Worm (Caenorhabditis elegans) whole organism, L3 larva: ENCODE data around the gene epg-4.

Source experiments
- R02D3.7 ChIP-seq: fragments of 150-350 bp; optimal IDR thresholded peaks from 2 replicates; lab custom pipeline; 2014; ENCODE audit warnings: missing biosample characterization, missing genetic modification characterization
- aly-2 ChIP-seq: fragments of 150-350 bp; optimal IDR thresholded peaks from 2 replicates; lab custom pipeline; 2014; ENCODE audit warnings: missing biosample characterization, missing genetic modification characterization
- ceh-82 ChIP-seq: fragments of 150-350 bp; optimal IDR thresholded peaks from 2 replicates; lab custom pipeline; 2014; ENCODE audit warnings: missing biosample characterization, missing genetic modification characterization
- ceh-9 ChIP-seq: sonication (generic microtip); optimal IDR thresholded peaks from 2 replicates; lab custom pipeline; 2018; ENCODE audit warnings: missing biosample characterization, missing genetic modification characterization
- daf-12 ChIP-seq: fragments of 150-350 bp; optimal IDR thresholded peaks from 2 replicates; lab custom pipeline; 2014; ENCODE audit warnings: missing biosample characterization, missing genetic modification reagents, missing genetic modification characterization
- egl-27 ChIP-seq: sonication (generic microtip); optimal IDR thresholded peaks from 4 replicates; lab custom pipeline; 2017; ENCODE audit warnings: missing biosample characterization, missing genetic modification reagents, missing genetic modification characterization
- egl-5 ChIP-seq: fragments of 150-350 bp; optimal IDR thresholded peaks from 2 replicates; lab custom pipeline; 2017; ENCODE audit warnings: missing biosample characterization, missing genetic modification reagents, missing genetic modification characterization, inconsistent platforms
- elt-2 ChIP-seq: sonication (generic microtip); optimal IDR thresholded peaks from 2 replicates; lab custom pipeline; 2016; ENCODE audit warnings: missing genetic modification reagents, mild to moderate bottlenecking, missing genetic modification characterization, missing compliant biosample characterization
- elt-3 ChIP-seq, 3 experiments: fragments of 150-350 bp in 1 of 3; sonication (generic microtip) in 2 of 3; optimal IDR thresholded peaks; 2 replicates in 2 of 3; 4 replicates in 1 of 3; lab custom pipeline; 2014 to 2017; ENCODE audit warnings: missing biosample characterization in 3 of 3, missing genetic modification characterization in 3 of 3
- eor-1 ChIP-seq, 2 experiments: fragments of 150-350 bp; optimal IDR thresholded peaks; 2 replicates each; lab custom pipeline; 2014 to 2018; ENCODE audit warnings: missing biosample characterization in 2 of 2, missing genetic modification characterization in 2 of 2
- fkh-10 ChIP-seq: sonication (generic microtip); optimal IDR thresholded peaks from 2 replicates; lab custom pipeline; 2017; ENCODE audit warnings: missing biosample characterization, missing genetic modification reagents, missing genetic modification characterization
- fos-1 ChIP-seq: fragments of 150-350 bp; optimal IDR thresholded peaks from 2 replicates; lab custom pipeline; 2014; ENCODE audit warnings: missing biosample characterization, missing genetic modification characterization
- hmg-11 ChIP-seq: sonication (generic microtip); optimal IDR thresholded peaks from 2 replicates; lab custom pipeline; 2016; ENCODE audit warnings: missing genetic modification characterization, missing compliant biosample characterization
- jun-1 ChIP-seq: fragments of 150-350 bp; optimal IDR thresholded peaks from 2 replicates; lab custom pipeline; 2014; ENCODE audit warnings: missing biosample characterization, missing genetic modification reagents, missing genetic modification characterization
- lin-15B ChIP-seq: fragments of 150-350 bp; optimal IDR thresholded peaks from 2 replicates; lab custom pipeline; 2014; ENCODE audit warnings: missing biosample characterization, missing genetic modification characterization
- lin-39 ChIP-seq: fragments of 150-350 bp; optimal IDR thresholded peaks from 2 replicates; lab custom pipeline; 2018; ENCODE audit warnings: missing biosample characterization, missing genetic modification reagents, missing genetic modification characterization
- mdl-1 ChIP-seq: fragments of 150-350 bp; optimal IDR thresholded peaks from 2 replicates; lab custom pipeline; 2014; ENCODE audit warnings: missing biosample characterization, missing genetic modification characterization
- mml-1 ChIP-seq: fragments of 150-350 bp; sonication (generic microtip); optimal IDR thresholded peaks from 3 replicates; lab custom pipeline; 2014; ENCODE audit warnings: missing biosample characterization, missing genetic modification characterization
- nfya-1 ChIP-seq: sonication (generic microtip); optimal IDR thresholded peaks from 2 replicates; lab custom pipeline; 2017; ENCODE audit warnings: missing genetic modification characterization, mild to moderate bottlenecking, missing compliant biosample characterization, antibody characterized with exemption, moderate library complexity; ENCODE audit not compliant: insufficient read depth
- nhr-11 ChIP-seq: fragments of 150-350 bp; optimal IDR thresholded peaks from 2 replicates; lab custom pipeline; 2014; ENCODE audit warnings: missing biosample characterization, missing genetic modification characterization
- nhr-23 ChIP-seq: fragments of 150-350 bp; optimal IDR thresholded peaks from 2 replicates; lab custom pipeline; 2014; ENCODE audit warnings: missing biosample characterization, missing genetic modification reagents, missing genetic modification characterization
- nhr-237 ChIP-seq: fragments of 150-350 bp; optimal IDR thresholded peaks from 2 replicates; lab custom pipeline; 2014; ENCODE audit warnings: missing biosample characterization, missing genetic modification characterization
- nhr-25 ChIP-seq: sonication (generic microtip); optimal IDR thresholded peaks from 2 replicates; lab custom pipeline; 2017; ENCODE audit warnings: missing biosample characterization, missing genetic modification characterization
- nhr-43 ChIP-seq: sonication (generic microtip); optimal IDR thresholded peaks from 2 replicates; lab custom pipeline; 2016; ENCODE audit warnings: mild to moderate bottlenecking, missing genetic modification characterization, missing compliant biosample characterization; ENCODE audit not compliant: poor library complexity, severe bottlenecking
- nhr-67 ChIP-seq: fragments of 150-350 bp; optimal IDR thresholded peaks from 2 replicates; lab custom pipeline; 2014; ENCODE audit warnings: missing biosample characterization, missing genetic modification characterization
- nhr-76 ChIP-seq: fragments of 150-350 bp; sonication (generic microtip); optimal IDR thresholded peaks from 5 replicates; lab custom pipeline; 2014; ENCODE audit warnings: missing biosample characterization, missing genetic modification characterization
- pha-4 ChIP-seq: fragments of 150-350 bp; optimal IDR thresholded peaks from 2 replicates; lab custom pipeline; 2014; ENCODE audit warnings: missing biosample characterization, missing genetic modification reagents, missing genetic modification characterization
- pqm-1 ChIP-seq: fragments of 150-350 bp; optimal IDR thresholded peaks from 2 replicates; lab custom pipeline; 2017; ENCODE audit warnings: missing biosample characterization, missing genetic modification characterization, inconsistent platforms
- sea-2 ChIP-seq: fragments of 150-350 bp; sonication (generic microtip); optimal IDR thresholded peaks from 4 replicates; lab custom pipeline; 2014; ENCODE audit warnings: missing biosample characterization, missing genetic modification reagents, missing genetic modification characterization
- skn-1 ChIP-seq: fragments of 150-350 bp; optimal IDR thresholded peaks from 2 replicates; lab custom pipeline; 2014; ENCODE audit warnings: missing biosample characterization, missing genetic modification characterization
- snpc-4 ChIP-seq: fragments of 150-350 bp; optimal IDR thresholded peaks from 2 replicates; lab custom pipeline; 2014; ENCODE audit warnings: missing biosample characterization, missing genetic modification characterization
- tbx-2 ChIP-seq: sonication (generic microtip); optimal IDR thresholded peaks from 2 replicates; lab custom pipeline; 2016; ENCODE audit warnings: mild to moderate bottlenecking, missing genetic modification characterization, missing compliant biosample characterization
- unc-39 ChIP-seq: sonication (generic microtip); optimal IDR thresholded peaks from 4 replicates; lab custom pipeline; 2017; ENCODE audit warnings: missing biosample characterization, missing genetic modification characterization
- unc-62 ChIP-seq: fragments of 150-350 bp; sonication (generic microtip); optimal IDR thresholded peaks from 4 replicates; lab custom pipeline; 2014; ENCODE audit warnings: missing biosample characterization, missing genetic modification reagents, missing genetic modification characterization
- ztf-11 ChIP-seq: fragments of 150-350 bp; optimal IDR thresholded peaks from 2 replicates; lab custom pipeline; 2014; ENCODE audit warnings: missing biosample characterization, missing genetic modification characterization
- ztf-4 ChIP-seq: fragments of 150-350 bp; optimal IDR thresholded peaks from 2 replicates; lab custom pipeline; 2014; ENCODE audit warnings: missing biosample characterization, missing genetic modification characterization

Gene epg-4

DNA sequence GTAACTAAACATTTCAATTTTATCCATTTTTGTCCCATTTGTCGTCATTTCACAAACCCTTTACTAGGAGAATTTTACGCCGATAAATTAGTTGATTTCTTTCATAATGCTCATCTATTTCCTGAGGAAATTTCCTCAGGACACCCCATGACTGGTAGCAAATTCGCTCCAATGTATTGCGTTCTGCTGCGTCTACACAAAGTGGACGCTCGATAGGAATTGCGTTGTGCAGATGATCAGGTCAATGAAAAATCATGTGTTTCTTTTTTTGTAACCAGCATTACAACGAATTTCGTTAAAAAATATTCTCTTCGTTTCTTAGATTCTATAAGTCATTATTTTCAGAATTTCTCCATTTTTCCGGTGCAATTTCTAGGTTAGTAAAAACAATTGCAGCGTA, at the start of gene epg-4:
Gene epg-4 (plus strand): TSS at position 346 of the 400 bp plus-strand sequence.
- no peak for TF ChIP-seq nhr-43 (tag; lab: Kevin White, UChicago)
- TF ChIP-seq pqm-1 (tag; lab: Kevin White, UChicago): peak; percentile 32
- TF ChIP-seq unc-39: no peak
- TF ChIP-seq hmg-11 (tag; lab: Kevin White, UChicago): peak; percentile 63
- TF ChIP-seq lin-39 (tag; lab: Kevin White, UChicago): peak; percentile 53
- TF ChIP-seq elt-2: peak; percentile 7
- TF ChIP-seq snpc-4: peak; percentile 42
- TF ChIP-seq lin-15B (tag; lab: Kevin White, UChicago): peak; percentile 66
- peak; percentile 60 for TF ChIP-seq pha-4
- TF ChIP-seq egl-27 (tag; lab: Kevin White, UChicago): no peak
- TF ChIP-seq nfya-1 (tag; lab: Kevin White, UChicago): peak; percentile 48
- TF ChIP-seq nhr-11 (tag; lab: Kevin White, UChicago): no peak

ce11 chrIII:7133559-7133958, 48.4 kb upstream of the epg-4 start, which contains the start of the genes pot-1 and ggtb-1:
pot-1 (minus strand) TSS chrIII:7133678.
ggtb-1 (plus strand) TSS chrIII:7133766.
- no peak for TF ChIP-seq mml-1 (tag; lab: Kevin White, UChicago)
- TF ChIP-seq elt-3 (tag; optimal IDR thresholded peaks at IDR 0.05; lab: Kevin White, UChicago): no peak
- no peak for TF ChIP-seq nhr-11 (tag; lab: Kevin White, UChicago)
- no peak for TF ChIP-seq aly-2 (tag; lab: Kevin White, UChicago)
- no peak for TF ChIP-seq ceh-9 (tag; lab: Kevin White, UChicago)
- no peak for TF ChIP-seq daf-12
- TF ChIP-seq tbx-2 (tag; lab: Kevin White, UChicago): no peak
- no peak for TF ChIP-seq fos-1 (tag; lab: Kevin White, UChicago)
- peak; percentile 5 for TF ChIP-seq lin-15B (tag; lab: Kevin White, UChicago)
- peak; percentile 31 for TF ChIP-seq pha-4
- no peak for TF ChIP-seq ztf-11 (tag; lab: Kevin White, UChicago)
- no peak for TF ChIP-seq nhr-237 (tag; lab: Kevin White, UChicago)
- no peak for TF ChIP-seq sea-2 (GFP tag; lab: Kevin White, UChicago)
- no peak for TF ChIP-seq nhr-76 (tag; lab: Kevin White, UChicago)
- TF ChIP-seq nfya-1 (tag; lab: Kevin White, UChicago): peak; percentile 6
- no peak for TF ChIP-seq elt-2
- TF ChIP-seq, all 47 proteins: peak for 3

- TF ChIP-seq jun-1 (tag; lab: Kevin White, UChicago) (no peak), nhr-237 (tag; lab: Kevin White, UChicago) (no peak), egl-5 (no peak), fos-1 (tag; lab: Kevin White, UChicago) (no peak), snpc-4 (no peak), nhr-11 (tag; lab: Kevin White, UChicago) (no peak), elt-2 (no peak), pqm-1 (tag; lab: Kevin White, UChicago) (no peak), sea-2 (GFP tag; lab: Kevin White, UChicago) (no peak), ceh-82 (no peak), mdl-1 (no peak), eor-1 (tag; optimal IDR thresholded peaks at IDR 0.05; lab: Kevin White, UChicago) (no peak), aly-2 (tag; lab: Kevin White, UChicago) (no peak), ceh-9 (tag; lab: Kevin White, UChicago) (no peak), skn-1 (tag; lab: Kevin White, UChicago) (no peak)
These were observed 46.0 kb upstream of the epg-4 start, which contains the start of gene B0280.17 for ce11 chrIII:7136015-7136414. B0280.17 (minus strand) TSS chrIII:7136115.

DNA sequence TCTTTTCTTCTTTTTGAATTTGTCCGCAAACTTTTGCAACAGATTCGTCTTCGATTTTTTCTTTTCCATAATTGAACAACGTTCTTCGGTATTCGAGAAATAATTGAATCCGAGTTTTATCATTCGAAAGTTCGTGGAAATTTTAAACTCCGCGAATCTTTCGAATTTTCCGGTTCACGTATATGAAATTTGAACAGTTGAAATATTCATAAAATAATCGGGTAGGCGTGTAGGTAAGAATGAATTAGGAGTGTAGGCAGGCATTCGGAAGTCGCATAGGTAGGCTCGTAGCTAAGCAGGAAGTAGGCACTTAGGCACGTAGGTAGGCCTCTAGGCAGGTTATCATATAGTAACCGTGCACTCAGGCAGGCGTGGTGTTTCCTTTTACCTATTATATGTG, 43.8 kb upstream of the epg-4 start, which contains the start of gene B0280.11:
Gene B0280.11 (minus strand): TSS at position 101 of the 400 bp plus-strand sequence.
- TF ChIP-seq fkh-10 (GFP tag; lab: Kevin White, UChicago) (no peak), daf-12 (no peak), mdl-1 (no peak), nhr-43 (tag; lab: Kevin White, UChicago) (no peak), nhr-67 (tag; lab: Kevin White, UChicago) (no peak), nhr-25 (tag; lab: Kevin White, UChicago) (no peak), unc-62 (GFP tag; lab: Kevin White, UChicago) (no peak), nfya-1 (tag; lab: Kevin White, UChicago) (no peak), unc-39 (no peak), eor-1 (tag; optimal IDR thresholded peaks at IDR 0.05; lab: Kevin White, UChicago) (no peak), pha-4 (no peak), ztf-4 (no peak), egl-27 (tag; lab: Kevin White, UChicago) (no peak), nhr-23 (tag; lab: Kevin White, UChicago) (no peak), elt-2 (no peak), fos-1 (tag; lab: Kevin White, UChicago) (no peak), ztf-11 (tag; lab: Kevin White, UChicago) (no peak), elt-3 (tag; optimal IDR thresholded peaks at IDR 0.05; lab: Kevin White, UChicago) (no peak), R02D3.7 (tag; lab: Kevin White, UChicago) (no peak), hmg-11 (tag; lab: Kevin White, UChicago) (no peak)
